Worm (Caenorhabditis elegans): Measurements from ENCODE around the gene F08D12.4.

DNA sequence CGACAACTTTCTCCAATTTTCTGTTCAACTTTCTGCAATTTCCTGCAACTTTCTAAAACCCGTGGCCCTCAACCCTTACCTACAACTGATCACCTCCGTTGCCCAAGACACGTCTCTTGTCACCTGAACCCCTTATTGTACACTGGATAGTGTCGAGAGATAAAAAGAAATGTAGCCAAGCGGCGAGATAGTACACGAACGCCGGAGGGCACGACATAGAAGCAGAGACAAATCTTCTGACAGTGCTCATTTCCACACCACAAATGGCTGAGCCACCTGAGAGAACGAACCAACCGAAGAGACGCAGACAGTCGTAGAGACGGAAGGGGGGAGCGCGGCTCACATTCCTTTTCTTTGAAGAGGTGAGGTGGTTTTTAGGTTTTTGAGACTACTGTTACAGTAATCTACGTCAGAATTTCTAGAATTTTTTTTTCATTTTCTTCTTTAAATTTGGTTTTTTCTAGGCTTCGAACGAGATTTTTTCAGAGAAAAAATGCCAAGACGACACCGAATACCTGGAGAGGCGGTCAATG is 29.8 kb downstream of the F08D12.4 start, which contains the start of gene K12H6.12:
- TF ChIP-seq dmd-4 (tag; optimal IDR thresholded peaks at IDR 0.05), result no peak
- no peak for TF ChIP-seq ztf-4 (tag; optimal IDR thresholded peaks at IDR 0.05)
- TF ChIP-seq unc-39 (tag; optimal IDR thresholded peaks at IDR 0.05), result no peak
- no peak for TF ChIP-seq mdl-1 (tag; optimal IDR thresholded peaks at IDR 0.05)
- TF ChIP-seq nhr-25 (tag; optimal IDR thresholded peaks at IDR 0.05), result no peak
- TF ChIP-seq nhr-11 (tag; optimal IDR thresholded peaks at IDR 0.05), result no peak
- no peak for TF ChIP-seq nhr-12 (tag; optimal IDR thresholded peaks at IDR 0.05)

Measured in whole organism, L2 larva.